Worm (Caenorhabditis elegans): ENCODE measurements around the gene srv-31.

DNA sequence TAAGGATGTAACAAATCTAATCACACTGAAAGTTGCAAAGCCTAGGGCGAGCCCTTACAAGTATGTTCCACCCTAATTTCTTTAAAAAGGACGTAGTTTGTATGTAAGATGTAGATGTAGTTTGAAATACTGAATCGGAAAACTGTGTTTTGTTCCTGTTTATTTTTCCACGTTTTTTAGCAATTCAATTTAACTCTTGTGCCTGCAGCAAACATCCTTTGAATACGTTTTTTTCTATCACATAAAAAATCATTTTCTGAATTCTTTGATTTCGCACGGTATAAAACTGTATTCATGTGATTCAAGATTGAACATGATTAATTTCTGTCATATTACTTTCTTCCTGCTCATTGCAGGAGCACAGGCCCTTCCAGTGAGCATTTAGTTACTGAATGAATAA is 31.8 kb downstream of the srv-31 start, which contains the start of gene F58F9.9:
- TF ChIP-seq Y95B8A.8 (GFP tag; IDR thresholded peaks at IDR 0.05) = no peak
- TF ChIP-seq snpc-4 (GFP tag; optimal IDR thresholded peaks at IDR 0.05) = no peak
- no peak for TF ChIP-seq snpc-4 (tag; optimal IDR thresholded peaks at IDR 0.05)
